Worm (Caenorhabditis elegans) whole organism, mixed stage, embryonic: ENCODE data around the gene fcmt-1.

ENCODE experiments used
- blmp-1 ChIP-seq: fragments of 150-350 bp; optimal IDR thresholded peaks from 2 replicates; lab custom pipeline; 2014; ENCODE audit warnings: missing biosample characterization, missing genetic modification characterization
- elt-1 ChIP-seq: sonication (generic microtip); optimal IDR thresholded peaks from 2 replicates; lab custom pipeline; 2017; ENCODE audit warnings: missing genetic modification characterization, mild to moderate bottlenecking, missing compliant biosample characterization, antibody characterized with exemption, moderate library complexity, borderline replicate concordance; ENCODE audit not compliant: insufficient read depth
- elt-3 ChIP-seq: fragments of 150-350 bp; optimal IDR thresholded peaks from 2 replicates; lab custom pipeline; 2014; ENCODE audit warnings: missing biosample characterization, missing genetic modification characterization
- lin-13 ChIP-seq: fragments of 150-350 bp; optimal IDR thresholded peaks from 2 replicates; lab custom pipeline; 2014; ENCODE audit warnings: missing biosample characterization, missing genetic modification characterization
- mep-1 ChIP-seq: fragments of 150-350 bp; optimal IDR thresholded peaks from 2 replicates; lab custom pipeline; 2017; ENCODE audit warnings: missing biosample characterization, missing genetic modification reagents, missing genetic modification characterization, inconsistent platforms
- nhr-28 ChIP-seq: fragments of 150-350 bp; optimal IDR thresholded peaks from 2 replicates; lab custom pipeline; 2014; ENCODE audit warnings: missing biosample characterization, missing genetic modification characterization
- pha-4 ChIP-seq: fragments of 150-350 bp; optimal IDR thresholded peaks from 2 replicates; lab custom pipeline; 2018; ENCODE audit warnings: missing biosample characterization, missing genetic modification reagents, missing genetic modification characterization
- unc-62 ChIP-seq: fragments of 150-350 bp; optimal IDR thresholded peaks from 2 replicates; lab custom pipeline; 2014; ENCODE audit warnings: missing biosample characterization, missing genetic modification reagents, missing genetic modification characterization

DNA sequence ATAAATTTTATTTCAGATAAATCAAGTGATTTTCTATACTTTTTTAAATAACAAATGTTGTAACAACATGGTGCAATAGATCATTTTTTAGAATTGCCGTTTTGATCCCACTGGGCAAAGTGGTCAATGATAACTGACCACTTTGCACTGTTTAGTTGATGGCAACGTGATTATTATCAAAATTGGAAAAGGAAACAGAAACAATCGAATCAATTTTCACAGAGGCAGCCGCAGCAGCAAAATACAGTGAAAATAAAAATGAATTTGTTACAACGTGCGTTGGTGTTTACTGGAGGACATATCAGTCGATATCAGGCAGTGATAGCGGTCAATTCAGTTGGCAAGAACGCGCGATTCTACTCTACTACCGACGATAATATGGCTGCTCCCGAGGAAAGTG is 3.6 kb downstream of the fcmt-1 start, which contains the start of gene VF13D12L.3:
- TF ChIP-seq lin-13 (tag; lab: Kevin White, UChicago), result no peak
- no peak for TF ChIP-seq blmp-1
- no peak for TF ChIP-seq elt-1 (tag; lab: Kevin White, UChicago)
- no peak for TF ChIP-seq elt-3
- TF ChIP-seq pha-4 (tag; lab: Kevin White, UChicago), result no peak
- no peak for TF ChIP-seq unc-62 (GFP tag; lab: Kevin White, UChicago)
- TF ChIP-seq mep-1 (tag; lab: Kevin White, UChicago), result no peak
- no peak for TF ChIP-seq nhr-28 (tag; lab: Kevin White, UChicago)
